Worm (Caenorhabditis elegans): Measurements from ENCODE around the gene sri-26.
"Not testable (repeated sequence)": the region's sequence is repeated elsewhere in the genome, so short reads cannot be mapped to it uniquely, and the experiment has no call there.

The sri-26 gene

ce11 chrV:15215175-15215574 lies at the start of gene sri-26:
sri-26 (plus strand) TSS chrV:15215475.
- not testable (repeated sequence) for TF ChIP-seq dao-5, W03F9.2, him-1 (tag; optimal IDR thresholded peaks at IDR 0.05)

ce11 chrV:15175459-15175858 lies 39.8 kb upstream of the sri-26 start, which contains the start of gene clec-47:
clec-47 (plus strand) TSS chrV:15175759.
- TF ChIP-seq W03F9.2 (tag; optimal IDR thresholded peaks at IDR 0.05) (no peak), him-1 (tag; optimal IDR thresholded peaks at IDR 0.05) (no peak), dao-5 (tag; optimal IDR thresholded peaks at IDR 0.05) (no peak)

- no peak for TF ChIP-seq dao-5 (tag; optimal IDR thresholded peaks at IDR 0.05)
- no peak for TF ChIP-seq W03F9.2 (tag; optimal IDR thresholded peaks at IDR 0.05)
- TF ChIP-seq him-1 (tag; optimal IDR thresholded peaks at IDR 0.05) = no peak
These were observed 35.5 kb upstream of the sri-26 start, which contains the start of gene T09F5.10 for ce11 chrV:15179757-15180156. T09F5.10 (plus strand) TSS chrV:15180057.

ce11 chrV:15181899-15182298 lies 33.4 kb upstream of the sri-26 start:
- TF ChIP-seq W03F9.2 (tag; optimal IDR thresholded peaks at IDR 0.05) (no peak), him-1 (tag; optimal IDR thresholded peaks at IDR 0.05) (no peak), dao-5 (tag; optimal IDR thresholded peaks at IDR 0.05) (no peak)

- TF ChIP-seq dao-5 (tag; optimal IDR thresholded peaks at IDR 0.05) (no peak), W03F9.2 (tag; optimal IDR thresholded peaks at IDR 0.05) (no peak), him-1 (tag; optimal IDR thresholded peaks at IDR 0.05) (no peak)
These were observed 32.9 kb upstream of the sri-26 start, which contains the start of gene fbxa-84 for ce11 chrV:15182407-15182806. fbxa-84 (plus strand) TSS chrV:15182440.

ce11 chrV:15184097-15185040 lies 30.9 kb upstream of the sri-26 start, which contains the start of gene Y75B12B.1:
Y75B12B.1 (plus strand) TSS chrV:15184699.
- TF ChIP-seq him-1 (tag; optimal IDR thresholded peaks at IDR 0.05) (no peak), W03F9.2 (tag; optimal IDR thresholded peaks at IDR 0.05) (peak; percentile 52)

ce11 chrV:15186259-15186927 lies 28.9 kb upstream of the sri-26 start, which contains the start of gene Y75B12B.3:
Y75B12B.3 (minus strand) TSS chrV:15186279.
- TF ChIP-seq him-1 (tag; optimal IDR thresholded peaks at IDR 0.05) = no peak
- no peak for TF ChIP-seq dao-5 (tag; optimal IDR thresholded peaks at IDR 0.05)
- TF ChIP-seq W03F9.2 (tag; optimal IDR thresholded peaks at IDR 0.05) = no peak

ce11 chrV:15187083-15188057 lies 27.9 kb upstream of the sri-26 start, which contains the start of the genes cyn-7 and bath-36:
cyn-7 (minus strand) TSS chrV:15187378.
bath-36 (plus strand) TSS chrV:15187888.
- no peak for TF ChIP-seq him-1 (tag; optimal IDR thresholded peaks at IDR 0.05)
- TF ChIP-seq W03F9.2 (tag; optimal IDR thresholded peaks at IDR 0.05) = peak; percentile 51

ce11 chrV:15189567-15189966 lies 25.7 kb upstream of the sri-26 start, which contains the start of gene cyn-3:
cyn-3 (plus strand) TSS chrV:15189927.
- TF ChIP-seq dao-5 (tag; optimal IDR thresholded peaks at IDR 0.05) (no peak), W03F9.2 (tag; optimal IDR thresholded peaks at IDR 0.05) (peak; percentile 92)

ce11 chrV:15190903-15191302 lies 24.4 kb upstream of the sri-26 start, which contains the start of gene Y75B12B.11:
Y75B12B.11 (plus strand) TSS chrV:15191296.
- TF ChIP-seq W03F9.2 (tag; optimal IDR thresholded peaks at IDR 0.05) (peak; percentile 43), dao-5 (tag; optimal IDR thresholded peaks at IDR 0.05) (peak; percentile 95), him-1 (tag; optimal IDR thresholded peaks at IDR 0.05) (no peak)

- TF ChIP-seq W03F9.2 (tag; optimal IDR thresholded peaks at IDR 0.05) (no peak), him-1 (tag; optimal IDR thresholded peaks at IDR 0.05) (no peak), dao-5 (tag; optimal IDR thresholded peaks at IDR 0.05) (no peak)
These were observed 23.3 kb upstream of the sri-26 start for ce11 chrV:15191971-15192370.

ce11 chrV:15192377-15192776 lies 22.9 kb upstream of the sri-26 start, which contains the start of gene plc-2:
plc-2 (plus strand) TSS chrV:15192572.
- TF ChIP-seq him-1 (tag; optimal IDR thresholded peaks at IDR 0.05) (no peak), dao-5 (tag; optimal IDR thresholded peaks at IDR 0.05) (no peak), W03F9.2 (tag; optimal IDR thresholded peaks at IDR 0.05) (no peak)

All from whole organism, L4/young adult.